Worm (Caenorhabditis elegans) whole organism, young adult: ENCODE measurements around the gene dib-1.

ENCODE experiments used
- aptf-3 ChIP-seq: fragments of 200-800 bp; sonication (Bioruptor generic); IDR thresholded peaks from 2 replicates; pipeline ENCODE4 v1.3.6; 2022; ENCODE audit warnings: missing genetic modification characterization, missing compliant biosample characterization
- lin-40 ChIP-seq: sonication (generic microtip); optimal IDR thresholded peaks from 2 replicates; lab custom pipeline; 2016; ENCODE audit warnings: missing genetic modification characterization, mild to moderate bottlenecking, missing compliant biosample characterization, missing genotype, missing genetic modification reagents
- ztf-28 ChIP-seq: fragments of 200-800 bp; sonication (Bioruptor generic); IDR thresholded peaks from 2 replicates; pipeline ENCODE4 v1.3.6; 2022; ENCODE audit warnings: missing genetic modification reagents, missing genetic modification characterization, missing compliant biosample characterization

DNA sequence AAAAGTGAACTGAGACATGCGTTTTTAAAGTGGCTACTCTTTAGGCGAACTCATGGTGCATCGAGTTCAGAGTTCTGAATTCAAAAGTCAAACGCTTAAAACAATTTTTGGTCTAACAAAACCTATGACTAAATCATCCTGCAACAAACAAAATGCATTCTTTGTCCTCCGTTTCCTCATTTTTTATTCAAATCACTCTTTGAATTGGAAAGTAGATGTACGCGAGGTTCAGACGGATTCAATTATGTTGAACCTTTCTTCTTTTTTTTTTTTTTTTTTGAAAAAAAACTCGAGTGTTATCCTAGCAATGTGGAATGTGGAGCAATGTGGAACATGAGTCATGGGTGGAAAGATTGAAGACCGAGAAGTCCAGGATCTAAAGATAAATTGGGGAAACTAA lies 31.9 kb upstream of the dib-1 start:
- TF ChIP-seq ztf-28 (GFP tag; lab: Robert Waterston, UW) (no peak), lin-40 (tag; lab: Kevin White, UChicago) (no peak), aptf-3 (GFP tag; lab: Robert Waterston, UW) (no peak)
